Fruit fly (Drosophila melanogaster) whole organism: Measurements from ENCODE around the gene CG1105.

Experiments
- CG8478 ChIP-seq: fragments of >200 bp; optimal IDR thresholded peaks from 2 replicates; lab custom pipeline; 2018; ENCODE audit warnings: inconsistent platforms
- Dll ChIP-seq: fragments of >200 bp; optimal IDR thresholded peaks from 2 replicates; lab custom pipeline; 2017
- EcR ChIP-seq, 2 experiments: fragments of >200 bp; optimal IDR thresholded peaks; 2 replicates each; lab custom pipeline; 2017; ENCODE audit warnings: missing biosample characterization in 2 of 2, missing genetic modification characterization in 2 of 2, missing genetic modification reagents in 2 of 2
- psq ChIP-seq: fragments of >200 bp; optimal IDR thresholded peaks from 2 replicates; lab custom pipeline; 2017

The CG1105 gene

dm6 chr3R:7025241-7025640, 41.7 kb downstream of the CG1105 start:
- TF ChIP-seq EcR (GFP tag; optimal IDR thresholded peaks at IDR 0.05; lab: Kevin White, UChicago) (no peak), psq (lab: Kevin White, UChicago) (no peak), CG8478 (lab: Kevin White, UChicago) (no peak), Dll (lab: Kevin White, UChicago) (no peak)

DNA sequence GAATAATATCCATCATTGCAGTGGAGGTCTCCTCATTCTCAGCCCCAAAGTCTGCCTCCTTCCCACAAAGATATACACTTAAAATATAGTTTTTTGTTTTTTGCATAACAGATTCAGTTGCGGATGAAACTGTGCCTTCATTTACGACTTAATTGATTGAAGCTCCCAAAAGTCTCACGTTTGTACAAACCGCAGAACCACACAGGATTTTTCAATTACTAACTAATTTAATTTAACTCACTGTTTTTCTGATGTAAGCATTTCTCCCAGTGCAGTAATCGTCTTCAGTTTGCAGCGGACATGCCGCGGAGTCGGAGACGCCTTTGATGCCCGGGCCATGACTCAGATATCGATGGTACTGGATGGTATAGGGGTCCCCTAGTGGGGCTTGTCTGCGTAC, 42.4 kb downstream of the CG1105 start:
- no peak for TF ChIP-seq Dll (lab: Kevin White, UChicago)
